Worm (Caenorhabditis elegans) whole organism, L4/young adult: ENCODE data around the gene grl-2.

Experiments
- W03F9.2 ChIP-seq: fragments of 150-350 bp; optimal IDR thresholded peaks from 2 replicates; lab custom pipeline; 2014; ENCODE audit warnings: missing biosample characterization, missing genetic modification characterization
- dao-5 ChIP-seq: sonication (generic microtip); optimal IDR thresholded peaks from 2 replicates; lab custom pipeline; 2016; ENCODE audit warnings: missing genotype, missing genetic modification characterization, moderate library complexity, missing compliant biosample characterization
- him-1 ChIP-seq: sonication (generic microtip); optimal IDR thresholded peaks from 2 replicates; lab custom pipeline; 2016; ENCODE audit warnings: missing genotype, missing genetic modification reagents, missing genetic modification characterization, missing compliant biosample characterization

- TF ChIP-seq him-1: no peak
- no peak for TF ChIP-seq dao-5 (tag; lab: Kevin White, UChicago)
- no peak for TF ChIP-seq W03F9.2 (tag; lab: Kevin White, UChicago)
Observed at ce11 chrV:12937098-12937497, 7.8 kb upstream of the grl-2 start, which contains the start of gene T16G1.6.
